Worm (Caenorhabditis elegans): ENCODE data around the gene C30H6.12.

C30H6.12 gene

DNA sequence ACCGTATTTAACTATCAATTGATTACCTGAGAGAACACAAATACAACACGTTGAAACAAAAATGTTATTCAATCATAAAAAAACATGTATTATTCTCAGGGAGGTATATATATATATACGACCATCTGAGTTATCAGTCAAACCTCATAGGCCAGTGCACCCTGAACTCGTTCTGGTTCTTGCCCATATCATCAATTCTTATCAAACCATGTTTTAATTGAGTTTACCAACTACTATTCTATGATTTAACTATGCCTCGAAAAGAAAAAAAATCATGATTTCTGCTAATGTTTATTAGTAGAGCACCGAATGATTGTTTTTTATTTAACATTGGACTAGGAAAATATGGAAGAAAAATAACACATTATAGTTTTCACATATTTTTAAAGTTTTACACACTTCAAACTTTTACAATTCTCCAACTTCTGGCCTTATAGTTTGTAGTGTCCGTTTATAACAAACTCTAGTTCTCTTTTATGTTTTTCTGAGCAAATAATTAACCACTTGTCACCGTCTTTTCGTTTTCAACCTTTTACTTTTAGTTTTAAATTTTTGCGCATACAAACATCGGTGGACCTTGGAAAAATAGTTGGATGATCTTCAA, 49.2 kb downstream of the C30H6.12 start:
- TF ChIP-seq fkh-8 (tag; optimal IDR thresholded peaks at IDR 0.05): no peak
- no peak for TF ChIP-seq vab-15 (tag; optimal IDR thresholded peaks at IDR 0.05)
- no peak for TF ChIP-seq xbp-1 (tag; optimal IDR thresholded peaks at IDR 0.05)
- TF ChIP-seq hlh-4 (tag; optimal IDR thresholded peaks at IDR 0.05): no peak
- TF ChIP-seq swsn-7 (tag; optimal IDR thresholded peaks at IDR 0.05): no peak
- TF ChIP-seq ces-1 (GFP tag; optimal IDR thresholded peaks at IDR 0.05): no peak
- TF ChIP-seq snu-23 (GFP tag; optimal IDR thresholded peaks at IDR 0.05): no peak
- TF ChIP-seq elt-2 (tag; optimal IDR thresholded peaks at IDR 0.05): peak; percentile 49
- TF ChIP-seq lin-13 (GFP tag; optimal IDR thresholded peaks at IDR 0.05): no peak

DNA sequence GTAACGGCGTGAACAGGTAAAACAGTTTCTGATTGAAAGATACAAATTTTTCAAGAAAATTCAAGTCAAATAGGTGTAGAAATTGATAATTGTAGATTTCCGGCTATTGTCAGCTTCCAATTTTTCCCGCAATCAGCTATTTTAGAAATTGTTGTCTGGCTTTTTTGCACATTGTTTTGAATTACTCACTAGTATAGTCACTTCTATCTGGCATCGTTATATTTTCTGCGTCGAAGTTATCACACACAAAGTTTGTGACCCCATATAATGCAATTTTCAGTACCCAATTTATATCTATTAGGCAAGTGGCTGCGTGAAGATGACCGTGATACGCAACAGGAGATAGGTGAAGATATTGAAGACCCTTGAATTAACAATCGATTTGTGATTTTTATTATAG, 52.1 kb downstream of the C30H6.12 start:
- TF ChIP-seq skn-1 (tag; optimal IDR thresholded peaks at IDR 0.05) (no peak), ama-1 (optimal IDR thresholded peaks at IDR 0.05) (no peak), nhr-85 (tag) (peak; percentile 51), aha-1 (tag; optimal IDR thresholded peaks at IDR 0.05) (no peak), ceh-88 (GFP tag; IDR thresholded peaks at IDR 0.05) (no peak), nhr-71 (tag; optimal IDR thresholded peaks at IDR 0.05) (no peak), nhr-90 (tag; optimal IDR thresholded peaks at IDR 0.05; ENCODE audit: poor library complexity) (no peak), fkh-4 (tag; optimal IDR thresholded peaks at IDR 0.05; ENCODE audit: borderline replicate concordance) (no peak), snpc-4 (tag; optimal IDR thresholded peaks at IDR 0.05) (no peak)
